Worm (Caenorhabditis elegans): ENCODE measurements around the gene sams-3.

DNA sequence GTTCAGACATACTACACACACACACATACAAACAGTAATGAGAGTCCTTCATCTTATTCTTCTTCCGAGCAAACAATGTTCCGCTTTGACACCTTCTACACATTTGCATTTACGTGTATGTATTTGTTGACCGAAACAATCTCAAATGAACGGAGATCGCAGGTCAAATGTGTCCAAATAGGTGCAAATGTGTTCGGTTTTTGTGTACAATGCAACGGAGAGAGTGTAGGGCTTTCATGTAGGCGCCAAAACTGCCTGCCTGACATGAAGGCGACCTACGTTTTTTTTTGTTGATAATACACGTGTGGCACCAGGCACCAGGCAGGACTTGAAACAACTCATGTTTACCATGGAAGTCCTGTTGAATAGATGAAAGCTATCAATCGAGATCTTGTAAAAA is 8.5 kb downstream of the sams-3 start:
- TF ChIP-seq klf-2 (GFP tag; conservative IDR thresholded peaks at IDR 0.05) (no peak), tab-1 (GFP tag; IDR thresholded peaks at IDR 0.05) (no peak)
